1 fruit fly cellular context compared by ENCODE assay signal in genomic region chr3L:5577250-5578138, dm6.
TF ChIP-seq lines count a peak whose summit lies in the region.

TSS of gene Msr-110 (minus strand) at chr3L:5577348.

TF ChIP-seq in whole organism, embryonic, 481 proteins besides CTCF, POLR2A, EP300 and RAD21 (continued from another document and continues in another):
- peak; percentile 83 for TF ChIP-seq NfI (GFP tag; optimal IDR thresholded peaks at IDR 0.05; lab: Kevin White, UChicago)
- TF ChIP-seq CG18011 (GFP tag; optimal IDR thresholded peaks at IDR 0.05; lab: Kevin White, UChicago): peak; percentile 35
- TF ChIP-seq CG10462 (GFP tag; optimal IDR thresholded peaks at IDR 0.05; lab: Kevin White, UChicago): peak; percentile 64
- TF ChIP-seq Hmx (GFP tag; optimal IDR thresholded peaks at IDR 0.05; lab: Kevin White, UChicago): peak; percentile 37
- TF ChIP-seq CG13296 (GFP tag; optimal IDR thresholded peaks at IDR 0.05; lab: Kevin White, UChicago): peak; percentile 94
- TF ChIP-seq CG17912 (GFP tag; optimal IDR thresholded peaks at IDR 0.05; lab: Kevin White, UChicago): peak; percentile 70
- peak; percentile 49 for TF ChIP-seq CG3995 (GFP tag; optimal IDR thresholded peaks at IDR 0.05; lab: Kevin White, UChicago)
- TF ChIP-seq CG12299 (tag; optimal IDR thresholded peaks at IDR 0.05; lab: Kevin White, UChicago): peak; percentile 90
- peak; percentile 48 for TF ChIP-seq Side (GFP tag; optimal IDR thresholded peaks at IDR 0.05; lab: Kevin White, UChicago)
- TF ChIP-seq gcm (GFP tag; optimal IDR thresholded peaks at IDR 0.05; lab: Kevin White, UChicago): peak; percentile 76
- peak; percentile 91 for TF ChIP-seq rib (GFP tag; IDR thresholded peaks at IDR 0.05; lab: Robert Waterston, UW)
- TF ChIP-seq CG6272 (GFP tag; IDR thresholded peaks at IDR 0.05; lab: Robert Waterston, UW): peak; percentile 81
- TF ChIP-seq CG18619 (GFP tag; optimal IDR thresholded peaks at IDR 0.05; lab: Kevin White, UChicago): peak; percentile 82
- TF ChIP-seq nerfin-2 (GFP tag; IDR thresholded peaks at IDR 0.05; lab: Robert Waterston, UW; ENCODE audit: partially characterized antibody): no peak
- TF ChIP-seq slp2 (GFP tag; optimal IDR thresholded peaks at IDR 0.05; lab: Kevin White, UChicago): peak; percentile 80
- TF ChIP-seq tna (GFP tag; IDR thresholded peaks at IDR 0.05; lab: Robert Waterston, UW; ENCODE audit: partially characterized antibody): no peak
- TF ChIP-seq CG9727 (GFP tag; optimal IDR thresholded peaks at IDR 0.05; lab: Kevin White, UChicago): peak; percentile 77
- peak; percentile 36 for TF ChIP-seq ham (GFP tag; IDR thresholded peaks at IDR 0.05; lab: Robert Waterston, UW)
- peak; percentile 51 for TF ChIP-seq CG17802 (tag; optimal IDR thresholded peaks at IDR 0.05; lab: Kevin White, UChicago)
- TF ChIP-seq Hr3 (GFP tag; optimal IDR thresholded peaks at IDR 0.05; lab: Kevin White, UChicago): peak; percentile 84
- TF ChIP-seq Lpt (GFP tag; optimal IDR thresholded peaks at IDR 0.05; lab: Kevin White, UChicago): no peak
- TF ChIP-seq CkIIα-i1 (GFP tag; IDR thresholded peaks at IDR 0.05; lab: Robert Waterston, UW): peak; percentile 64
- peak; percentile 56 for TF ChIP-seq CG31365 (tag; optimal IDR thresholded peaks at IDR 0.05; lab: Kevin White, UChicago)
- TF ChIP-seq CG18764 (GFP tag; optimal IDR thresholded peaks at IDR 0.05; lab: Kevin White, UChicago): peak; percentile 71
- peak; percentile 89 for TF ChIP-seq CG9215 (GFP tag; IDR thresholded peaks at IDR 0.05; lab: Robert Waterston, UW)
- TF ChIP-seq psq (GFP tag; optimal IDR thresholded peaks at IDR 0.05; lab: Kevin White, UChicago): peak; percentile 59
- peak; percentile 80 for TF ChIP-seq CG9437 (GFP tag; optimal IDR thresholded peaks at IDR 0.05; lab: Kevin White, UChicago)
- TF ChIP-seq Vsx1 (GFP tag; optimal IDR thresholded peaks at IDR 0.05; lab: Kevin White, UChicago): peak; percentile 75
- TF ChIP-seq CG12155 (GFP tag; optimal IDR thresholded peaks at IDR 0.05; lab: Kevin White, UChicago): peak; percentile 69
- TF ChIP-seq Abd-B (GFP tag; optimal IDR thresholded peaks at IDR 0.05; lab: Kevin White, UChicago): peak; percentile 91
- peak; percentile 71 for TF ChIP-seq Antp (GFP tag; optimal IDR thresholded peaks at IDR 0.05; lab: Kevin White, UChicago)
- no peak for TF ChIP-seq CG8478 (optimal IDR thresholded peaks at IDR 0.05; lab: Kevin White, UChicago)
- no peak for TF ChIP-seq CG13123 (GFP tag; optimal IDR thresholded peaks at IDR 0.05; lab: Kevin White, UChicago)
- peak; percentile 74 for TF ChIP-seq pum (GFP tag; optimal IDR thresholded peaks at IDR 0.05; lab: Kevin White, UChicago)
- TF ChIP-seq tll (GFP tag; optimal IDR thresholded peaks at IDR 0.05; lab: Kevin White, UChicago): no peak
- TF ChIP-seq sens (GFP tag; lab: Kevin White, UChicago): peak; percentile 93
- TF ChIP-seq Aef1 (GFP tag; IDR thresholded peaks at IDR 0.05; lab: Robert Waterston, UW): peak; percentile 86
- no peak for TF ChIP-seq HLH4C (GFP tag; IDR thresholded peaks at IDR 0.05; lab: Robert Waterston, UW; ENCODE audit: partially characterized antibody)
- peak; percentile 90 for TF ChIP-seq CG10366 (GFP tag; IDR thresholded peaks at IDR 0.05; lab: Robert Waterston, UW)
- TF ChIP-seq ase (GFP tag; IDR thresholded peaks at IDR 0.05; lab: Robert Waterston, UW): peak; percentile 77
- TF ChIP-seq CG13894 (tag; optimal IDR thresholded peaks at IDR 0.05; lab: Kevin White, UChicago): peak; percentile 95
- peak; percentile 77 for TF ChIP-seq tio (GFP tag; optimal IDR thresholded peaks at IDR 0.05; lab: Kevin White, UChicago)
- no peak for TF ChIP-seq ac (GFP tag; optimal IDR thresholded peaks at IDR 0.05; lab: Kevin White, UChicago)
- TF ChIP-seq Sox100B (GFP tag; optimal IDR thresholded peaks at IDR 0.05; lab: Kevin White, UChicago): peak; percentile 94
- TF ChIP-seq onecut (GFP tag; IDR thresholded peaks at IDR 0.05; lab: Robert Waterston, UW): peak; percentile 69
- peak; percentile 92 for TF ChIP-seq CG18599 (GFP tag; optimal IDR thresholded peaks at IDR 0.05; lab: Kevin White, UChicago)
- TF ChIP-seq chif (GFP tag; optimal IDR thresholded peaks at IDR 0.05; lab: Kevin White, UChicago): peak; percentile 49 to 79
- peak; percentile 87 for TF ChIP-seq ATbp (GFP tag; optimal IDR thresholded peaks at IDR 0.05; lab: Kevin White, UChicago)
- TF ChIP-seq CG11247 (GFP tag; IDR thresholded peaks at IDR 0.05; lab: Robert Waterston, UW): peak; percentile 88
- no peak for TF ChIP-seq inv (GFP tag; IDR thresholded peaks at IDR 0.05; lab: Robert Waterston, UW; ENCODE audit: partially characterized antibody)
- TF ChIP-seq tup (GFP tag; optimal IDR thresholded peaks at IDR 0.05; lab: Kevin White, UChicago): peak; percentile 45
- TF ChIP-seq CG6765 (GFP tag; optimal IDR thresholded peaks at IDR 0.05; lab: Kevin White, UChicago): peak; percentile 86
- TF ChIP-seq Mes4 (GFP tag; optimal IDR thresholded peaks at IDR 0.05; lab: Kevin White, UChicago): peak; percentile 67
- peak; percentile 71 for TF ChIP-seq E2f2 (GFP tag; IDR thresholded peaks at IDR 0.05; lab: Robert Waterston, UW)
- peak; percentile 61 for TF ChIP-seq Bdp1 (GFP tag; optimal IDR thresholded peaks at IDR 0.05; lab: Kevin White, UChicago)
- peak; percentile 39 for TF ChIP-seq CG8359 (GFP tag; optimal IDR thresholded peaks at IDR 0.05; lab: Kevin White, UChicago; ENCODE audit: borderline replicate concordance)
- no peak; the same call in 1 of the 2 replicates for TF ChIP-seq Dref (GFP tag; IDR thresholded peaks at IDR 0.05; lab: Robert Waterston, UW)
- TF ChIP-seq Dbx (GFP tag; IDR thresholded peaks at IDR 0.05; lab: Robert Waterston, UW): peak; percentile 94
- TF ChIP-seq dmrt11E (tag; optimal IDR thresholded peaks at IDR 0.05; lab: Kevin White, UChicago): no peak
- peak; percentile 49; the same call in 1 of the 2 replicates for TF ChIP-seq CG1024 (GFP tag; IDR thresholded peaks at IDR 0.05; lab: Robert Waterston, UW)
- TF ChIP-seq ab (GFP tag; optimal IDR thresholded peaks at IDR 0.05; lab: Kevin White, UChicago): peak; percentile 53
- peak; percentile 55 for TF ChIP-seq pnt (GFP tag; optimal IDR thresholded peaks at IDR 0.05; lab: Kevin White, UChicago)
- peak; percentile 93 for TF ChIP-seq CoRest (tag; optimal IDR thresholded peaks at IDR 0.05; lab: Kevin White, UChicago)
- TF ChIP-seq CG6813 (GFP tag; optimal IDR thresholded peaks at IDR 0.05; lab: Kevin White, UChicago): peak; percentile 83
- TF ChIP-seq sr (GFP tag; IDR thresholded peaks at IDR 0.05; lab: Robert Waterston, UW): peak; percentile 24; the same call in 1 of the 3 replicates
- peak; percentile 68 for TF ChIP-seq CG1602 (GFP tag; optimal IDR thresholded peaks at IDR 0.05; lab: Kevin White, UChicago)
- peak; percentile 4 for TF ChIP-seq BEAF-32 (GFP tag; optimal IDR thresholded peaks at IDR 0.05; lab: Kevin White, UChicago)
- TF ChIP-seq Drgx (GFP tag; IDR thresholded peaks at IDR 0.05; lab: Robert Waterston, UW): peak; percentile 97
- no peak for TF ChIP-seq sima (GFP tag; optimal IDR thresholded peaks at IDR 0.05; lab: Kevin White, UChicago)
- TF ChIP-seq dpn (GFP tag; optimal IDR thresholded peaks at IDR 0.05; lab: Kevin White, UChicago): peak; percentile 73 to 85
- TF ChIP-seq trh (GFP tag; optimal IDR thresholded peaks at IDR 0.05; lab: Kevin White, UChicago): peak; percentile 61
- TF ChIP-seq aop (GFP tag; IDR thresholded peaks at IDR 0.05; lab: Robert Waterston, UW): 0 out of 2 replicates have a peak, but pooled peaks have one; percentile 36
- TF ChIP-seq Hr78 (GFP tag; optimal IDR thresholded peaks at IDR 0.05; lab: Kevin White, UChicago): peak in 1 of 2 experiments; percentile 55
- peak; percentile 60 for TF ChIP-seq kni (GFP tag; optimal IDR thresholded peaks at IDR 0.05; lab: Kevin White, UChicago)
- peak; percentile 75 for TF ChIP-seq Six4 (GFP tag; optimal IDR thresholded peaks at IDR 0.05; lab: Kevin White, UChicago)
- TF ChIP-seq CG2202 (tag; optimal IDR thresholded peaks at IDR 0.05; lab: Kevin White, UChicago): no peak
- peak; percentile 93 for TF ChIP-seq lmd (GFP tag; IDR thresholded peaks at IDR 0.05; lab: Robert Waterston, UW)
- peak; percentile 85 for TF ChIP-seq Ssrp (tag; optimal IDR thresholded peaks at IDR 0.05; lab: Kevin White, UChicago)
- TF ChIP-seq CG8388 (GFP tag; optimal IDR thresholded peaks at IDR 0.05; lab: Kevin White, UChicago): peak; percentile 72
- no peak for TF ChIP-seq CG15479 (GFP tag; optimal IDR thresholded peaks at IDR 0.05; lab: Kevin White, UChicago)
- TF ChIP-seq CG4404 (GFP tag; IDR thresholded peaks at IDR 0.05; lab: Robert Waterston, UW): peak; percentile 77
- peak; percentile 86 for TF ChIP-seq sug (tag; optimal IDR thresholded peaks at IDR 0.05; lab: Kevin White, UChicago)
- TF ChIP-seq CG9797 (GFP tag; optimal IDR thresholded peaks at IDR 0.05; lab: Kevin White, UChicago): no peak
- no peak for TF ChIP-seq Dp (GFP tag; optimal IDR thresholded peaks at IDR 0.05; lab: Kevin White, UChicago)
- TF ChIP-seq grn (GFP tag; optimal IDR thresholded peaks at IDR 0.05; lab: Kevin White, UChicago): peak; percentile 13
- TF ChIP-seq hbn (GFP tag; IDR thresholded peaks at IDR 0.05; lab: Robert Waterston, UW; ENCODE audit: partially characterized antibody): no peak
- TF ChIP-seq slbo (GFP tag; IDR thresholded peaks at IDR 0.05; lab: Robert Waterston, UW): peak; percentile 94
- no peak for TF ChIP-seq Tbp (GFP tag; optimal IDR thresholded peaks at IDR 0.05; lab: Kevin White, UChicago)
- peak; percentile 79 for TF ChIP-seq odd (GFP tag; optimal IDR thresholded peaks at IDR 0.05; lab: Kevin White, UChicago)
- TF ChIP-seq CG12071 (GFP tag; optimal IDR thresholded peaks at IDR 0.05; lab: Kevin White, UChicago): peak; percentile 76
- peak; percentile 72 for TF ChIP-seq H2.0 (GFP tag; IDR thresholded peaks at IDR 0.05; lab: Robert Waterston, UW)
- peak; percentile 79 for TF ChIP-seq az2 (GFP tag; optimal IDR thresholded peaks at IDR 0.05; lab: Kevin White, UChicago)
- peak; percentile 91 for TF ChIP-seq CG34422 (GFP tag; IDR thresholded peaks at IDR 0.05; lab: Robert Waterston, UW)
- TF ChIP-seq CG2199 (GFP tag; IDR thresholded peaks at IDR 0.05; lab: Robert Waterston, UW): no peak; the same call in 2 of the 3 replicates
- TF ChIP-seq danr (GFP tag; IDR thresholded peaks at IDR 0.05; lab: Robert Waterston, UW): peak; percentile 85; the same call in 1 of the 2 replicates
- peak; percentile 68 for TF ChIP-seq Jarid2 (GFP tag; optimal IDR thresholded peaks at IDR 0.05; lab: Kevin White, UChicago)
- peak; percentile 42 for TF ChIP-seq repo (GFP tag; optimal IDR thresholded peaks at IDR 0.05; lab: Kevin White, UChicago)
- peak; percentile 56 for TF ChIP-seq MTF-1 (GFP tag; optimal IDR thresholded peaks at IDR 0.05; lab: Kevin White, UChicago; ENCODE audit: borderline replicate concordance)
- TF ChIP-seq PHDP (tag; optimal IDR thresholded peaks at IDR 0.05; lab: Kevin White, UChicago): peak; percentile 91
- peak; percentile 51 for TF ChIP-seq fu2 (GFP tag; optimal IDR thresholded peaks at IDR 0.05; lab: Kevin White, UChicago)
- TF ChIP-seq B-H1 (GFP tag; IDR thresholded peaks at IDR 0.05; lab: Robert Waterston, UW): peak; percentile 74; the same call in 2 of the 3 replicates
- peak; percentile 78 for TF ChIP-seq ewg (GFP tag; optimal IDR thresholded peaks at IDR 0.05; lab: Kevin White, UChicago)
- TF ChIP-seq pan (optimal IDR thresholded peaks at IDR 0.05; lab: Kevin White, UChicago): no peak
- peak in 1 of 2 experiments; percentile 90 for TF ChIP-seq pan (GFP tag; optimal IDR thresholded peaks at IDR 0.05 in 1 of 2, IDR thresholded peaks at IDR 0.05 in 1 of 2)
- no peak for TF ChIP-seq luna (GFP tag; optimal IDR thresholded peaks at IDR 0.05; lab: Kevin White, UChicago)
- TF ChIP-seq GATAe (GFP tag; conservative IDR thresholded peaks at IDR 0.05; lab: Robert Waterston, UW): peak; percentile 69; the same call in 1 of the 2 replicates
- TF ChIP-seq Fer1 (GFP tag; optimal IDR thresholded peaks at IDR 0.05; lab: Kevin White, UChicago): peak; percentile 90
- TF ChIP-seq CG3726 (GFP tag; IDR thresholded peaks at IDR 0.05; lab: Robert Waterston, UW): peak; percentile 69; the same call in 2 of the 3 replicates
- no peak for TF ChIP-seq ftz-f1 (GFP tag; optimal IDR thresholded peaks at IDR 0.05; lab: Kevin White, UChicago)
- TF ChIP-seq CG4854 (GFP tag; optimal IDR thresholded peaks at IDR 0.05; lab: Kevin White, UChicago): peak; percentile 58
- peak; percentile 81 for TF ChIP-seq Dad (GFP tag; optimal IDR thresholded peaks at IDR 0.05; lab: Kevin White, UChicago)
- peak; percentile 94 for TF ChIP-seq sob (GFP tag; IDR thresholded peaks at IDR 0.05; lab: Robert Waterston, UW)
- peak; percentile 64; the same call in 1 of the 2 replicates for TF ChIP-seq wdn (GFP tag; IDR thresholded peaks at IDR 0.05; lab: Robert Waterston, UW)
- TF ChIP-seq CG4328 (GFP tag; optimal IDR thresholded peaks at IDR 0.05; lab: Kevin White, UChicago): peak; percentile 76
- peak; percentile 81 for TF ChIP-seq Doc2 (GFP tag; IDR thresholded peaks at IDR 0.05; lab: Robert Waterston, UW)
- TF ChIP-seq CG10565 (GFP tag; optimal IDR thresholded peaks at IDR 0.05; lab: Kevin White, UChicago): peak; percentile 21
- peak; percentile 75 for TF ChIP-seq CG16815 (GFP tag; optimal IDR thresholded peaks at IDR 0.05; lab: Kevin White, UChicago)
- TF ChIP-seq bigmax (GFP tag; optimal IDR thresholded peaks at IDR 0.05; lab: Kevin White, UChicago): no peak
- no peak for TF ChIP-seq HLHmδ (GFP tag; optimal IDR thresholded peaks at IDR 0.05; lab: Kevin White, UChicago)
- TF ChIP-seq mam (GFP tag; optimal IDR thresholded peaks at IDR 0.05; lab: Kevin White, UChicago): peak; percentile 55
- TF ChIP-seq Asciz (GFP tag; optimal IDR thresholded peaks at IDR 0.05; lab: Kevin White, UChicago): peak; percentile 87
- peak; percentile 85 for TF ChIP-seq CG3847 (GFP tag; IDR thresholded peaks at IDR 0.05; lab: Robert Waterston, UW)
- peak; percentile 80 to 93 for TF ChIP-seq Hr51 (GFP tag; optimal IDR thresholded peaks at IDR 0.05; lab: Kevin White, UChicago)
- peak; percentile 96 for TF ChIP-seq dmrt99B (tag; optimal IDR thresholded peaks at IDR 0.05; lab: Kevin White, UChicago)
- peak; percentile 19 for TF ChIP-seq pfk (GFP tag; optimal IDR thresholded peaks at IDR 0.05; lab: Kevin White, UChicago)
- TF ChIP-seq CG5953 (GFP tag; IDR thresholded peaks at IDR 0.05; lab: Robert Waterston, UW): peak; percentile 69
- peak; percentile 78 for TF ChIP-seq CG13624 (GFP tag; optimal IDR thresholded peaks at IDR 0.05; lab: Kevin White, UChicago)
- TF ChIP-seq CG15073 (GFP tag; optimal IDR thresholded peaks at IDR 0.05; lab: Kevin White, UChicago): peak; percentile 25
- TF ChIP-seq D (optimal IDR thresholded peaks at IDR 0.05; lab: Kevin White, UChicago): no peak
- peak; percentile 84 for TF ChIP-seq D (GFP tag; optimal IDR thresholded peaks at IDR 0.05; lab: Kevin White, UChicago)
